Fruit fly (Drosophila melanogaster) whole organism, prepupa: Measurements from ENCODE around the gene CG11037.

Experiments
- Blimp-1 ChIP-seq: fragments of 200-800 bp; sonication (Bioruptor generic); optimal IDR thresholded peaks from 3 replicates; lab custom pipeline; 2017; ENCODE audit warnings: missing biosample characterization, missing genetic modification characterization, mild to moderate bottlenecking, moderate library complexity, missing genetic modification reagents
- CG10631 ChIP-seq: fragments of 200-800 bp; sonication (Bioruptor generic); optimal IDR thresholded peaks from 2 replicates; lab custom pipeline; 2016; ENCODE audit warnings: missing biosample characterization, missing genetic modification characterization
- CG10669 ChIP-seq: fragments of 200-800 bp; sonication (Bioruptor generic); optimal IDR thresholded peaks from 3 replicates; lab custom pipeline; 2018; ENCODE audit warnings: missing biosample characterization, mild to moderate bottlenecking, missing genetic modification characterization, moderate library complexity
- CG15336 ChIP-seq: fragments of 200-800 bp; sonication (Bioruptor generic); IDR thresholded peaks from 2 replicates; pipeline ENCODE4 v1.3.6; 2022; ENCODE audit warnings: missing biosample characterization, missing genetic modification characterization
- CG16779 ChIP-seq: fragments of 200-800 bp; sonication (Bioruptor generic); optimal IDR thresholded peaks from 3 replicates; lab custom pipeline; 2017; ENCODE audit warnings: missing biosample characterization, mild to moderate bottlenecking, missing genetic modification characterization
- CG3032 ChIP-seq: fragments of 200-800 bp; optimal IDR thresholded peaks from 2 replicates; lab custom pipeline; 2019; ENCODE audit warnings: missing biosample characterization, mild to moderate bottlenecking, missing genetic modification characterization, moderate library complexity
- CG31627 ChIP-seq: fragments of 200-800 bp; sonication (Bioruptor generic); optimal IDR thresholded peaks from 3 replicates; lab custom pipeline; 2016; ENCODE audit warnings: missing biosample characterization, missing genetic modification characterization
- CG32006 ChIP-seq: fragments of 200-800 bp; sonication (Bioruptor generic); optimal IDR thresholded peaks from 3 replicates; lab custom pipeline; 2017; ENCODE audit warnings: missing biosample characterization, mild to moderate bottlenecking, missing genetic modification characterization
- CG3919 ChIP-seq: fragments of 200-800 bp; sonication (Bioruptor generic); optimal IDR thresholded peaks from 3 replicates; lab custom pipeline; 2016; ENCODE audit warnings: missing biosample characterization, missing genetic modification characterization
- CG4318 ChIP-seq: fragments of 200-800 bp; sonication (Bioruptor generic); optimal IDR thresholded peaks from 3 replicates; lab custom pipeline; 2017; ENCODE audit warnings: missing biosample characterization, mild to moderate bottlenecking, missing genetic modification characterization
- CG6163 ChIP-seq: fragments of 200-800 bp; sonication (Bioruptor generic); IDR thresholded peaks from 3 replicates; pipeline ENCODE4 v1.3.6; 2022; ENCODE audit warnings: missing biosample characterization, missing genetic modification characterization
- CG6276 ChIP-seq: fragments of 200-800 bp; sonication (Bioruptor generic); optimal IDR thresholded peaks from 2 replicates; lab custom pipeline; 2017; ENCODE audit warnings: missing biosample characterization, mild to moderate bottlenecking, missing genetic modification characterization
- CG6792 ChIP-seq: fragments of 200-800 bp; sonication (Bioruptor generic); optimal IDR thresholded peaks from 3 replicates; lab custom pipeline; 2016; ENCODE audit warnings: missing biosample characterization, missing genetic modification characterization
- CG6808 ChIP-seq: fragments of 200-800 bp; sonication (Bioruptor generic); optimal IDR thresholded peaks from 3 replicates; lab custom pipeline; 2017; ENCODE audit warnings: missing biosample characterization, missing genetic modification characterization, mild to moderate bottlenecking, moderate library complexity, missing genetic modification reagents
- CG7368 ChIP-seq: fragments of 200-800 bp; sonication (Bioruptor generic); optimal IDR thresholded peaks from 3 replicates; lab custom pipeline; 2016; ENCODE audit warnings: missing biosample characterization, missing genetic modification characterization
- CG8119 ChIP-seq: fragments of 200-800 bp; sonication (Bioruptor generic); IDR thresholded peaks from 3 replicates; pipeline ENCODE4 v1.3.6; 2022; ENCODE audit warnings: missing biosample characterization, missing genetic modification characterization
- CG8632 ChIP-seq: fragments of 200-800 bp; sonication (Bioruptor generic); optimal IDR thresholded peaks from 3 replicates; lab custom pipeline; 2016; ENCODE audit warnings: missing biosample characterization, missing genetic modification characterization
- Eip75B ChIP-seq: fragments of 200-800 bp; sonication (Bioruptor generic); optimal IDR thresholded peaks from 3 replicates; lab custom pipeline; 2016; ENCODE audit warnings: missing biosample characterization, missing genetic modification characterization
- Eip93F ChIP-seq: fragments of 200-800 bp; sonication (Bioruptor generic); optimal IDR thresholded peaks from 2 replicates; lab custom pipeline; 2016; ENCODE audit warnings: missing biosample characterization, mild to moderate bottlenecking, missing genetic modification characterization
- Ets21C ChIP-seq: fragments of 200-800 bp; sonication (Bioruptor generic); optimal IDR thresholded peaks from 3 replicates; lab custom pipeline; 2016; ENCODE audit warnings: missing biosample characterization, missing genetic modification characterization
- Ets96B ChIP-seq: fragments of 200-800 bp; optimal IDR thresholded peaks from 2 replicates; lab custom pipeline; 2019; ENCODE audit warnings: missing biosample characterization, mild to moderate bottlenecking, missing genetic modification characterization, moderate library complexity
- Hr38 ChIP-seq: sonication (Bioruptor generic); optimal IDR thresholded peaks from 2 replicates; lab custom pipeline; 2016; ENCODE audit warnings: missing biosample characterization, missing genetic modification characterization
- Hr39 ChIP-seq: fragments of 200-800 bp; sonication (Bioruptor generic); optimal IDR thresholded peaks from 2 replicates; lab custom pipeline; 2016; ENCODE audit warnings: missing biosample characterization, missing genetic modification characterization
- Hr4 ChIP-seq: fragments of 200-800 bp; sonication (Bioruptor generic); optimal IDR thresholded peaks from 3 replicates; lab custom pipeline; 2016; ENCODE audit warnings: missing biosample characterization, missing genetic modification characterization
- Met ChIP-seq: fragments of 200-800 bp; sonication (Bioruptor generic); optimal IDR thresholded peaks from 3 replicates; lab custom pipeline; 2016; ENCODE audit warnings: missing biosample characterization, missing genetic modification characterization
- OdsH ChIP-seq: fragments of 200-800 bp; sonication (Bioruptor generic); optimal IDR thresholded peaks from 3 replicates; lab custom pipeline; 2016; ENCODE audit warnings: missing biosample characterization, missing genetic modification characterization
- Smox ChIP-seq: fragments of 200-800 bp; sonication (Bioruptor generic); optimal IDR thresholded peaks from 3 replicates; lab custom pipeline; 2016; ENCODE audit warnings: missing biosample characterization, missing genetic modification characterization
- Sox102F ChIP-seq: fragments of 200-800 bp; sonication (Bioruptor generic); optimal IDR thresholded peaks from 2 replicates; lab custom pipeline; 2016; ENCODE audit warnings: missing biosample characterization, mild to moderate bottlenecking, missing genetic modification characterization
- Sox14 ChIP-seq: fragments of 200-800 bp; sonication (Bioruptor generic); optimal IDR thresholded peaks from 3 replicates; lab custom pipeline; 2016; ENCODE audit warnings: missing biosample characterization, missing genetic modification characterization
- achi ChIP-seq: fragments of 200-800 bp; sonication (Bioruptor generic); optimal IDR thresholded peaks from 3 replicates; lab custom pipeline; 2016; ENCODE audit warnings: missing biosample characterization, missing genetic modification characterization
- acj6 ChIP-seq: fragments of 200-800 bp; sonication (Bioruptor generic); optimal IDR thresholded peaks from 3 replicates; lab custom pipeline; 2016; ENCODE audit warnings: missing biosample characterization, missing genetic modification characterization
- cyc ChIP-seq: fragments of 200-800 bp; sonication (Bioruptor generic); optimal IDR thresholded peaks from 3 replicates; lab custom pipeline; 2016; ENCODE audit warnings: missing biosample characterization, missing genetic modification characterization
- dac ChIP-seq: fragments of 200-800 bp; sonication (Bioruptor generic); optimal IDR thresholded peaks from 2 replicates; lab custom pipeline; 2017; ENCODE audit warnings: missing biosample characterization, mild to moderate bottlenecking, missing genetic modification characterization
- dsx ChIP-seq: fragments of 200-800 bp; optimal IDR thresholded peaks from 3 replicates; lab custom pipeline; 2019; ENCODE audit warnings: missing biosample characterization, mild to moderate bottlenecking, missing genetic modification characterization, moderate library complexity; ENCODE audit not compliant: poor library complexity, severe bottlenecking
- eg ChIP-seq: fragments of 200-800 bp; sonication (Bioruptor generic); IDR thresholded peaks from 3 replicates; pipeline ENCODE4 v1.3.6; 2022; ENCODE audit warnings: missing biosample characterization, missing genetic modification characterization
- esn ChIP-seq: fragments of 200-800 bp; sonication (Bioruptor generic); optimal IDR thresholded peaks from 2 replicates; lab custom pipeline; 2016; ENCODE audit warnings: missing biosample characterization, mild to moderate bottlenecking, missing genetic modification characterization, moderate library complexity
- fd59A ChIP-seq: fragments of 200-800 bp; sonication (Bioruptor generic); optimal IDR thresholded peaks from 2 replicates; lab custom pipeline; 2017; ENCODE audit warnings: missing biosample characterization, mild to moderate bottlenecking, missing genetic modification characterization, missing genetic modification reagents
- fkh ChIP-seq: fragments of 200-800 bp; sonication (Bioruptor generic); optimal IDR thresholded peaks from 3 replicates; lab custom pipeline; 2017; ENCODE audit warnings: missing biosample characterization, mild to moderate bottlenecking, missing genetic modification characterization, moderate library complexity
- lz ChIP-seq: fragments of 200-800 bp; sonication (Bioruptor generic); optimal IDR thresholded peaks from 3 replicates; lab custom pipeline; 2016; ENCODE audit warnings: missing biosample characterization, missing genetic modification characterization
- net ChIP-seq: fragments of 200-800 bp; sonication (Bioruptor generic); optimal IDR thresholded peaks from 3 replicates; lab custom pipeline; 2016; ENCODE audit warnings: missing biosample characterization, missing genetic modification characterization
- spab ChIP-seq: fragments of 200-800 bp; sonication (Bioruptor generic); optimal IDR thresholded peaks from 2 replicates; lab custom pipeline; 2017; ENCODE audit warnings: missing biosample characterization, mild to moderate bottlenecking, missing genetic modification characterization, missing genetic modification reagents
- svp ChIP-seq: fragments of 200-800 bp; sonication (Bioruptor generic); peaks from one replicate; lab custom pipeline; 2016; ENCODE audit warnings: missing biosample characterization, missing genetic modification characterization
- topi ChIP-seq: fragments of 200-800 bp; sonication (Bioruptor generic); optimal IDR thresholded peaks from 3 replicates; lab custom pipeline; 2016; ENCODE audit warnings: missing biosample characterization, missing genetic modification characterization
- vri ChIP-seq: fragments of 200-800 bp; sonication (Bioruptor generic); optimal IDR thresholded peaks from 3 replicates; lab custom pipeline; 2016; ENCODE audit warnings: missing biosample characterization, mild to moderate bottlenecking, missing genetic modification characterization

CG11037 gene

dm6 chr3L:20983309-20983708 is 22.1 kb upstream of the CG11037 start (continued):
- TF ChIP-seq CG6792 (GFP tag; lab: Kevin White, UChicago), result peak; percentile 5
- no peak for TF ChIP-seq fkh (GFP tag; lab: Kevin White, UChicago)
- TF ChIP-seq Ets21C (GFP tag; lab: Kevin White, UChicago), result no peak
- peak; percentile 62 for TF ChIP-seq CG10631 (GFP tag; lab: Kevin White, UChicago)
- peak; percentile 49 for TF ChIP-seq CG4318 (GFP tag; lab: Kevin White, UChicago)
- TF ChIP-seq CG6276 (GFP tag; lab: Kevin White, UChicago), result peak; percentile 49
- TF ChIP-seq Blimp-1, result no peak
- no peak for TF ChIP-seq net (GFP tag; lab: Kevin White, UChicago)
- peak; percentile 38 for TF ChIP-seq CG3919 (GFP tag; lab: Kevin White, UChicago)
- peak; percentile 54 for TF ChIP-seq Met (GFP tag; lab: Kevin White, UChicago)
- no peak for TF ChIP-seq Hr38
- TF ChIP-seq CG32006 (GFP tag; lab: Kevin White, UChicago), result peak; percentile 71
- peak; percentile 16 for TF ChIP-seq Sox102F
- TF ChIP-seq eg (GFP tag; lab: Robert Waterston, UW), result no peak
- TF ChIP-seq vri, result no peak
- no peak for TF ChIP-seq CG31627 (GFP tag; lab: Kevin White, UChicago)
- peak; percentile 8 for TF ChIP-seq Smox (GFP tag; lab: Kevin White, UChicago)
- peak; percentile 12 for TF ChIP-seq CG8632
- no peak for TF ChIP-seq CG7368 (GFP tag; lab: Kevin White, UChicago)
- TF ChIP-seq svp (GFP tag; lab: Kevin White, UChicago), result peak; percentile 71

dm6 chr3L:20982544-20982943 is 21.4 kb upstream of the CG11037 start:
- TF ChIP-seq OdsH (GFP tag; lab: Kevin White, UChicago) (peak; percentile 6), svp (GFP tag; lab: Kevin White, UChicago) (peak; percentile 65), CG6276 (GFP tag; lab: Kevin White, UChicago) (peak; percentile 17), Hr4 (GFP tag; lab: Kevin White, UChicago) (peak; percentile 20), CG10669 (GFP tag; lab: Kevin White, UChicago) (no peak), achi (GFP tag; lab: Kevin White, UChicago) (peak; percentile 30), CG32006 (GFP tag; lab: Kevin White, UChicago) (peak; percentile 57), CG3919 (GFP tag; lab: Kevin White, UChicago) (peak; percentile 2), CG6808 (GFP tag; lab: Kevin White, UChicago) (no peak), Sox102F (no peak), CG4318 (GFP tag; lab: Kevin White, UChicago) (peak; percentile 41), CG8119 (GFP tag; lab: Robert Waterston, UW) (0 out of 3 replicates have a peak, but pooled peaks have one; percentile 13)

dm6 chr3L:20981724-20982123 is 20.5 kb upstream of the CG11037 start:
- TF ChIP-seq CG8119 (GFP tag; lab: Robert Waterston, UW) (peak; percentile 19; the same call in 1 of the 3 replicates), CG8632 (no peak), CG6163 (GFP tag; lab: Robert Waterston, UW) (no peak), CG6792 (GFP tag; lab: Kevin White, UChicago) (peak; percentile 10), Sox102F (peak; percentile 24), acj6 (GFP tag; lab: Kevin White, UChicago) (peak; percentile 12), Eip93F (GFP tag; lab: Kevin White, UChicago) (no peak), CG10631 (GFP tag; lab: Kevin White, UChicago) (peak; percentile 50), Ets96B (peak; percentile 32), CG32006 (GFP tag; lab: Kevin White, UChicago) (peak; percentile 15), CG31627 (GFP tag; lab: Kevin White, UChicago) (peak; percentile 25), cyc (GFP tag; lab: Kevin White, UChicago) (peak; percentile 5), CG3032 (tag; lab: Kevin White, UChicago) (peak; percentile 27), Eip75B (GFP tag; lab: Kevin White, UChicago) (peak; percentile 46), Hr39 (GFP tag; lab: Kevin White, UChicago) (peak; percentile 30), lz (peak; percentile 36), topi (GFP tag; lab: Kevin White, UChicago) (peak; percentile 37), dsx (peak; percentile 22), Sox14 (peak; percentile 14), dac (GFP tag; lab: Kevin White, UChicago) (no peak), fd59A (GFP tag; lab: Kevin White, UChicago) (no peak), CG6276 (GFP tag; lab: Kevin White, UChicago) (no peak), OdsH (GFP tag; lab: Kevin White, UChicago) (peak; percentile 2), achi (GFP tag; lab: Kevin White, UChicago) (peak; percentile 20), CG15336 (GFP tag; lab: Robert Waterston, UW) (0 out of 2 replicates have a peak, but pooled peaks have one; percentile 17), Met (GFP tag; lab: Kevin White, UChicago) (peak; percentile 47), CG6808 (GFP tag; lab: Kevin White, UChicago) (peak; percentile 3), svp (GFP tag; lab: Kevin White, UChicago) (peak; percentile 57), Ets21C (GFP tag; lab: Kevin White, UChicago) (peak; percentile 6), spab (GFP tag; lab: Kevin White, UChicago) (peak; percentile 16), CG16779 (tag; lab: Kevin White, UChicago) (no peak), Smox (GFP tag; lab: Kevin White, UChicago) (peak; percentile 17), esn (GFP tag; lab: Kevin White, UChicago) (peak; percentile 66), CG3919 (GFP tag; lab: Kevin White, UChicago) (peak; percentile 20)
